Worm (Caenorhabditis elegans): ENCODE results near the gene C40A11.7.

C40A11.7 gene

DNA sequence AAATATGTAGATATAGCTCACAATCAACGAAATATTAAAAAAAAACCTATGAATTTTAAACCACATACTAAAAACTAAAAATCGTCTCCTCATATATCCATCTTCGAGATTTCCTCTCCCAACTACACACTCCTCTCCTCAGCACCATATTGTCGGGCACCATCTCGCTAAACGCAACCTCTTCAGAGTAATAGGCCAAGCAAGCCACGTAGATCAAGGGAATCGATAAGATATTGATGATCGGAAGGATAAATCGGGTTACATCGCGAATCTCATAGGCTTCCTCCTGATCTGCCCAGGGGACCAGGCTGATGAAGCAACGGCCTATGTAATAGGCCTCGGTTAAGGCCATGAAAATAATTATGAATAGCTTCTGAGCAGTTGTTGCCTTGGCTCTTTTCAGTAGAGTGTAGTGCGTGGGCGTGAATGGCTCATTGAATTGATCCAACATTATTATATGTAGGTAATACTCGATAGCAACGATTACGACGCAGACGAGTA, at the start of gene C40A11.7, which contains the start of gene C40A11.8:
C40A11.7 (minus strand) TSS at position 101 of the 501 bp plus-strand sequence.
C40A11.8 (minus strand) TSS at position 451 of the 501 bp plus-strand sequence.
- TF ChIP-seq unc-62 (GFP tag; optimal IDR thresholded peaks at IDR 0.05), result no peak

DNA sequence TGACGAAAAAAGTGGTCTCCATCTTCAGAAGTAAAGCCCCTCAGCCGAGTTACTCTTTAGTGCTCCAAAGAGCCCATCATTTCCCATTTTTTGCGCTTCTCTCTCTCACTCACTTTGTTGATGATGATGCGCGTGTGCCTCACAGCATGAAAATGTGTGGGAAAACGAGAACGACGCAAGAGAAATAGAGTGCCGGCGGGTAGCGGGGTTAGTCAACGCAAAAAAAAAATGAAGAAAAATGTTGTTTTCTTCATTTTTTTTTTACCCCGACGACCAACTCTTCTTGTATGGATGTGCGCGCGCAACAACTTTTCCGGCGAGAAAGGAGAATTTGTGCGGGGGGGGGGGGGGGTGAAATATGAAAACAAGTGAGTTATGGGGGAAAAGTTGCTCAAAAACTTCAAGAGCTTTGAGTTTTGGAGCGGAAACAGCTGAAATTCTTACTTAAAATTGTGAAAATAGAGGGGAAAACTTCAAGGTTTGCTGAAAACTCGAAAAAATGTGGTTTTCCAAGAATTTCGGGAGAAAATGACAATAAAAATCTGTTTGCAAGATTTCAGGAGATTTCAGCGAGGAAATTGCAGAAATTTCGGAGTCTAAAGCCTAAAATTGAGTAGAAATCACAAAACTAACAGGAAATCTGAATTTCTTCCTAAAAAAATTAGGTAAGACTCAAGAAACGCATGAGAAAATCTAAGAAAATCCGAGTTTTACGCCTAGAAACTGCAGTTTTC, 47.3 kb upstream of the C40A11.7 start, which contains the start of gene C33C12.1:
C33C12.1 (plus strand) TSS at position 684 of the 734 bp plus-strand sequence.
- no peak for TF ChIP-seq unc-62 (GFP tag; optimal IDR thresholded peaks at IDR 0.05)

DNA sequence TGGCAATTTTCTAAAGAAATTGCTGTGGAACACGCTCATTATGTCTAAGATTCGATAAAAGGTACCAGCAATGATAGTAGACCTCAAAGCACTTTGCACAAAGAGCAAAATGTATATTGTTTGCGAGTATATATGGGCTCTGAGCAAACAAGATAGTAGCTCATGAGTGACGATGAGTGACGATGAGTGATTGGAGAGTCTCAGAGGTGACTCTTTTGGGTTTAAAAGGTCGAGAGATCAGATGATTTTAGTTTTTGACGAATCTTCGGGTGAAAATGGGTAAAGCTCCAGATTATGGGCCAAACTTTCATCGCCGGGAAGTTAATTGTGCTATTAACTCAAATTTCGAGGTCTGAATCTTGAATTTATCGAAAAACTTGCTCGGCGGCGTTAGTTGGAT, 46.4 kb upstream of the C40A11.7 start:
- TF ChIP-seq unc-62 (GFP tag; optimal IDR thresholded peaks at IDR 0.05), result no peak

DNA sequence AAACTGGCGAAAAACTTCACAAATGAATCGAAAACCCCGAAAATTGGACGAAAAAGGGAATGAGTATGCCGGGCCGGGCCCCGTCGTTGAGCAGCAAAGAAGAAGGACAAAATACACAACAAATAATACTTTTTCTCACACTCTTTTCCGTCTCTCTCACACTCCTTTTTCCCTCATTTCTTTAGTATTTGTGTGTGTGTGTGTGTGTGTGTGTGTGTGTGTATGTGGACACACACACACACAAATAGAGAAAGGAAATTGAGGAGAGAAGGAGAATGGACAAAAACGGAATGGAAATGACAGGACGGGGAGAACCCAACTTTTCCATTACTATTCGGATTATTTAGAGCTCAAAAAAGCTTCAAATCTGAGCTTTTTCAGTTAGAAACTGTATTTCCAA, 45.2 kb upstream of the C40A11.7 start:
- no peak for TF ChIP-seq unc-62 (GFP tag; optimal IDR thresholded peaks at IDR 0.05)

DNA sequence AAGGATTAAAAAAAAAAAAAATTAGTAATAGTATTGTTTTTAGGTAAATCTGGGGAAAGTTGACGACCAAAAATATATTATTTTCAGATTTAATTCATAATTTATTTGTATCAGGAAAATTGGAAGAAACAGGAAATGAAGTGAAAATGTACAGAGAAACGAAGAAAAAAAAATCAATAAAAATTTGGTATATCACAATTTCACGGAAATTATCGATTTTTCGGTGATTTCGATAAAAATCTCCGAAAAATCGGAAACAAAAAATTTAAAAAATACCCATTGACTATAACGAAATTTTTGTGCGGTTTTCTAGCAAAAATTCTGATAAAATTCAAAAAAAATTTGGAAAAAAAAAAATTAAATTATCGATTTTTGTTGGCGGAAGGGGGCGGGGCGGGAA, 41.9 kb upstream of the C40A11.7 start:
- no peak for TF ChIP-seq unc-62 (GFP tag; optimal IDR thresholded peaks at IDR 0.05)

DNA sequence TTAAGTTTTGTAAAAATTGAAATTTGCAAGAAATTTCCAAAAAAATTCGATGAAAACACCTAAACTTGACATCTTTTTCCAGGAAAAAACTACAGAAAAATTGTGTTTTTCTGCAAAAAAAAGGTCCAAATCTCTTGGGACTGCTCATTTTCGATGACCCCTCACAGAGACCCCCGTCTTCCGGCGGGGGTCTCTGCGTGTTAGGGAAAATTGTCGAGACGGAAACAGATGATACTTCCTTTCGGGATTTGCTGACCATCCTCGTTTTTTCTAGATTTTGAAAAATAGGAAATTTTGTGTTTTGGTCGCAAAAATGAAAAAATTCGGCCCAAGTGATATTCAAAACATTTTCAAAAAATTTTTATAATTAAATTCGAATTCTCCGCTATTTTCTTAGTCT, 41.0 kb upstream of the C40A11.7 start:
- TF ChIP-seq unc-62 (GFP tag; optimal IDR thresholded peaks at IDR 0.05), result no peak

DNA sequence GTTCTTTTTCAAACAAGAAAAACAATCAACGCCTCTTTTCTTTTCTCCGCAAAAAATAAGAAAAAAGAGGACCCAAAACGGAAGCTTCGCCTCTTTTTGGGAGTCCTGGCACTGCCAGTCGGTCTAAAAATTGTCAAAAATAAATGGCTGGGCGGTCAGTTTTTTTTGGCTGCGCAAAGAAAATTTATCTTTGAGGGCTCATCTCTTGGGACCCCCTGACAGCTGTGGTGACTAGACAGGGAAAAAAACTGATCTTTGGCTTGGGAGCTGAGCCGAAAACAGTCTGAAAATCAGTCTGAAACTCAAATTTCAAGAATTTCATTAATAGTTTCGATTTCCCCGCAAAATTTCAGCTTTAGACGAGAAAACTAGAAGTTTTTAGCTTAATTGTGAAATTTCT, 40.1 kb upstream of the C40A11.7 start:
- TF ChIP-seq unc-62 (GFP tag; optimal IDR thresholded peaks at IDR 0.05), result no peak

DNA sequence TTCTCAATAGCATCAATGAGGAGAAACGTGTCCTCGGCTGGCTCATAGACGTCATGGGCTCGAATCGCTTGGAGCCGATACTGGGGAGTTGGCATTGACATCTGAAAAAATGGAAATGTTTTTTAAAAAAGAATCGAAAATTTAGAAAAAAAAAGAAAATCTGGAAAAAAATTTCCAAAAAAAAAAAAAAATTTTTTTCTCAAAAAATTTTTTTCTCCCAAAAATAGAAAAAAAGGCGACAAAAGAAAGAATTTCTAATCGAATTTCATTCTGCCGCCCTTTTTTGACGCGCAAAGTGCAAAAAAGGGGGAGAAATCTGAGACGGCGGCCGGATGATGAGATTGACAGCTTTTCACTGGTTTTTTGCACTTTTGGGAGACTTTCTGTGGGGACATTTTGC, 39.0 kb upstream of the C40A11.7 start, which contains the start of gene mtq-2:
mtq-2 (minus strand) TSS at position 101 of the 400 bp plus-strand sequence.
- no peak for TF ChIP-seq unc-62 (GFP tag; optimal IDR thresholded peaks at IDR 0.05)

DNA sequence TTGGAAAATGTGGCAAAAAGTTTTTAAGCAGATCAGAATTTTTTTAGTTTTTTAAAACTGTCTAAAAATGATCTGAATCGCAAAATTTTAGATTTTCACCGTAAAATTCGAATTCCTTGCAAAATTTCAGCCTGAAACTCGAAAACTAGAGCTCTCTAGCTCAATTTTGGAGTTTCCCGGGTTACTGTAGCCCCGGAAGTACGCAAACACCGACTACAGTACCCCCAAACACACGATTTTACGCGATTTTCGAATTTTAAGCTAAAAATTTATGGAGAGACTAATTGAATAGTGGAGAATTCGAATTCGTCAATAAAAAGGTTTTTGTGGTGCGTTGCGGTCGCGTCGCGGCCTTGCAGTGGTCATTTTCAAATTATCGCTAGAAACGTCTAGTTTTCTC, 36.3 kb upstream of the C40A11.7 start:
- no peak for TF ChIP-seq unc-62 (GFP tag; optimal IDR thresholded peaks at IDR 0.05)

DNA sequence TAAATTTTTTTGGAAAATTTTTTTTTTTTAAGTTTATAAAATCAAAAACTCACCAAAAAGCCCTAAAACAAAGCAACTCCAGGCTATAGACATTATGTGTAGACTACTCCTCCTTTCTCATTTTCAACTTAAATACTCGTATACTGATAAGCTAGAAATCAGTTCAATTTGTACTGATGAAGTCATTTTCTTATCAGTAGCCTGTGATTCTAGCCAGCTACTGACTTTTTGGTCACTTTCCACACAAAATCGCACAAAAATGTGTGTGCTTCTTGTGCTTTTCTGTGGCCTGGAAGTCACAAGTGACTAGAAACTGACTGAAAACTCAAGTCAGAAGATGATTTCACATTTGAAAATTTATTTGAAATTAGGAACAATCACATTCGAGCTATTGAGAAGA, 35.9 kb upstream of the C40A11.7 start, which contains the start of gene gba-2:
gba-2 (minus strand) TSS at position 106 of the 400 bp plus-strand sequence.
- no peak for TF ChIP-seq unc-62 (GFP tag; optimal IDR thresholded peaks at IDR 0.05)

DNA sequence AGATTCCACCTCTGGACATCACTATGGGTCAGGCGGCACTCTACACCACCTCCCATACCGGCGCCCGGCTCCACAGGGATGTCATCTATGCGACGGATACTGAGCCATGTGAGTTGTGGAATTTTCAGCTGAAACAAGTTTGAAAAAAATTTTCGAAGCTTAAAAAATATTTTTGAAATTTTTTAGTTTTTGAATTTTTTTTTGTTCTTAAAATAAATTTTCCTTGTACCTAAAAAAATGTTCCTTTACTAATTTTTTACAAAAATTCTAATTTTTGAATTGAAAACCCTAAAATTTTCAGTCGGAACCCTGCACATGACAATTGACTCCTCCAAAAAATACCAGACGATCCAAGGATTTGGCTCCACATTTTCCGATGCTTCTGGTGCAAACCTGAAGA, 27.4 kb upstream of the C40A11.7 start:
- no peak for TF ChIP-seq unc-62 (GFP tag; optimal IDR thresholded peaks at IDR 0.05)

DNA sequence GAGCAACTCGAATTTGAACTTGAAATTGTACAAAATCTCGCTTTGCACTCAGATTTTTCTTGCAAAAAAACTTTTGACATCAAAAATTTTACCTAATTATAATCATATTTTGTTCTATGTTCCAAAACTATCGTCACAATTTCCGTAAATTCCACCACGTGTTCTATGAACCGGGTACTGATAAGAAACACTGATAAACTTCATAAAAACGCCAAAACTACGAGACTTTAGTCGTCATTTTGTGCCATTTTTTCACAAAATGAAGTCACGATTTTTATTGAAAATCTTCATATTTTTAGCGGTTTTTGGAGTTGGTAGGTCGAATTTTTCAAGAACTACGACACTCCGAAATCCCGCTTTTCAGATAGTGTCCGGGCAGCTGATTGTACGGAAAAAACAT, 26.3 kb upstream of the C40A11.7 start, which contains the start of gene gba-1:
gba-1 (plus strand) TSS at position 54 of the 400 bp plus-strand sequence.
- no peak for TF ChIP-seq unc-62 (GFP tag; optimal IDR thresholded peaks at IDR 0.05)

DNA sequence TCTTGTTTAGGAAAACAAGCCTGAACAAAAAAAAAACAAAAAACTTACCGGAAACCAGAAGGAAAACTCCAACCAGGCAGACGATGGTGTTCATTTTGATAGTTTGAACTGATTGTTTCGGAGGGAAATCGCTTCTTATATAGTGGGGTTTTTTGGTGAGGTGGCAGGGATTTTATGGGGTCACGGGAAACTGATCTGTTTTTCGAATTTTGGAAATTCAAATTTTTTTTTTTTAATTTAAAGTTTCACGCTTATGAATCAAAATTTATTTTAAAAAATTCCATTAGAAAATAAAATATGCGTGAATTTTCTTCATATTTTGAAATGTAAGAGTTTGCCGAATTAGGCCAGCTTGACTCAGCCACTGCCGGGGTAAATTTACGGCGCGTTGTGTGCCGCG, 25.0 kb upstream of the C40A11.7 start, which contains the start of gene C33C12.7:
C33C12.7 (minus strand) TSS at position 101 of the 400 bp plus-strand sequence.
- no peak for TF ChIP-seq unc-62 (GFP tag; optimal IDR thresholded peaks at IDR 0.05)

DNA sequence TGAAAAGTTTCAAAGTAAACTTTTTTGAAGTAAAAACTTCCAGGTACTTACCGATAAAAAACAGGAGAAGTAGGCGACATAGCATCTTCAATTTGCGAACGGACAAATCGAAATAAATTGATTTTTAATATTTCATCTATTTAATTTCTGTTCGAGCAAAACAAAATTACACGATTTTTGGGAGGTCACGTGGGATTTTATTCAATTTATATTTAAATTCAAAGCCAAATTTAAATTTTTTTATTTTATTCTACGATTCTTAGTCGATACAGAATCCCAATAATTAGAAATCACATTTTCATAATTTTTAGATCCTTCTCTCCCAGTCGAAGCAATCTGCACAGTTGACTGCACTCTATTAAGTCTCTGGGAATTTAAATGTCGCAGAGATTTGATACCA, 19.7 kb upstream of the C40A11.7 start, which contains the start of gene C33C12.12:
C33C12.12 (minus strand) TSS at position 101 of the 400 bp plus-strand sequence.
- no peak for TF ChIP-seq unc-62 (GFP tag; optimal IDR thresholded peaks at IDR 0.05)

DNA sequence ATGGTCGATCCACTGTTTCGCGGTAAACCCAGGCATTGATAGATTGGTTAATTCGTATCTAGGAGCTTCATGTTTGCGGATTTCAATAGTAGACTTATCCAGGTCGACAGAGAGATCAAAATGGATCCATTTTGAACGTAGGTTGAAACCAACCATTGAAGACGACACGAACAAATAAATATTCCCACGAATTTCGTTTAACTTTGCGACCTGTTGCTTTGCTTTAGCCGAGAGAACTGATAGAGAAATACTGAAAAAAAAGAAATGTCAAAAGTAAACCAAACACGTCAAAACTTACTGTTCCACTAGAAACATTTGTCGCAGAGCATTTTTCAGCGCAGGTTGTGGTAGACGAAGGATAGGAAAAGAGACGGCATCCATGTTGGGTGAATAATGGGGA, 18.0 kb upstream of the C40A11.7 start, which contains the start of gene fbxb-38:
fbxb-38 (minus strand) TSS at position 390 of the 400 bp plus-strand sequence.
- TF ChIP-seq unc-62 (GFP tag; optimal IDR thresholded peaks at IDR 0.05), result no peak

DNA sequence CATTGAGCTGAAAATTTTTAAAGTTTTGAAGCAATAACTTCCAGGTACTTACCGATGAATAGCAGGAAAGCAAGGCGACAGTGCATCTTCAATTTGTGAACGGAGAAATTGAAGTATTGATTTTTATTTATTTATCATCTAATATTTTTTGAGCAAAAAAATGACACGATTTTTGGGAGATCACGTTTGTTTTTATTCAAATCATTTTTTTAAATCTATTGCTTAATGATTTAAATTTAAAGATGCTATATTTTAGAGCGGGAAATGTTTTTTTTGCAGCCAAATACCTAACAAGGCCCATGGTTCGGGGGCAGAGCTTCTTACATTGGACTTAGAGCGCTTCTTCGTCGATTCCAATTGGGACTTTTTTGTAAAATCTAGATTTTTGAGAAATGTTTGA, 16.0 kb upstream of the C40A11.7 start, which contains the start of gene C33C12.4:
C33C12.4 (minus strand) TSS at position 101 of the 400 bp plus-strand sequence.
- no peak for TF ChIP-seq unc-62 (GFP tag; optimal IDR thresholded peaks at IDR 0.05)
